Worm (Caenorhabditis elegans) whole organism, L4 larva: ENCODE measurements around the gene srw-87.

Experiments used
- F26F4.8 ChIP-seq: fragments of 200-800 bp; sonication (Bioruptor generic); conservative IDR thresholded peaks from 2 replicates; pipeline ENCODE4 v1.3.6; 2022; ENCODE audit warnings: missing genetic modification characterization, missing compliant biosample characterization
- F44E2.7 ChIP-seq: fragments of 200-800 bp; sonication (Bioruptor generic); IDR thresholded peaks from 2 replicates; pipeline ENCODE4 v2.1.2; 2022; ENCODE audit warnings: missing genetic modification characterization, missing compliant biosample characterization
- R02D3.7 ChIP-seq: fragments of 150-350 bp; sonication (generic microtip); optimal IDR thresholded peaks from 3 replicates; lab custom pipeline; 2014; ENCODE audit warnings: missing biosample characterization, missing genetic modification characterization
- Y105C5A.15 ChIP-seq: fragments of 200-800 bp; sonication (Bioruptor generic); IDR thresholded peaks from 2 replicates; pipeline ENCODE4 v1.3.6; 2022; ENCODE audit warnings: missing genetic modification characterization, missing compliant biosample characterization
- Y48G9A.11 ChIP-seq: fragments of 200-800 bp; sonication (Bioruptor generic); IDR thresholded peaks from 2 replicates; pipeline ENCODE4 v1.3.6; 2022; ENCODE audit warnings: missing genetic modification reagents, missing genetic modification characterization, missing compliant biosample characterization
- Y75B8A.6 ChIP-seq: fragments of 200-800 bp; sonication (Bioruptor generic); IDR thresholded peaks from 2 replicates; pipeline ENCODE4 v1.3.6; 2022; ENCODE audit warnings: missing genetic modification reagents, missing genetic modification characterization, missing compliant biosample characterization
- ZK546.5 ChIP-seq, 2 experiments: sonication (generic microtip); optimal IDR thresholded peaks; 2 replicates each; lab custom pipeline; 2017; ENCODE audit warnings: missing biosample characterization in 2 of 2, missing genetic modification characterization in 2 of 2
- aha-1 ChIP-seq: fragments of 150-350 bp; peaks from one replicate; lab custom pipeline; 2014; ENCODE audit warnings: missing biosample characterization, missing genetic modification characterization
- aly-2 ChIP-seq: sonication (generic microtip); optimal IDR thresholded peaks from 2 replicates; lab custom pipeline; 2018; ENCODE audit warnings: missing biosample characterization, missing genetic modification characterization
- ama-1 ChIP-seq: fragments of 150-350 bp; optimal IDR thresholded peaks from 2 replicates; lab custom pipeline; 2014; ENCODE audit warnings: inconsistent platforms, mixed read lengths
- arid-1 ChIP-seq: fragments of 200-800 bp; sonication (Bioruptor generic); conservative IDR thresholded peaks from 2 replicates; pipeline ENCODE4 v1.3.6; 2022; ENCODE audit warnings: missing genetic modification reagents, missing genetic modification characterization, missing compliant biosample characterization
- ceh-82 ChIP-seq: sonication (generic microtip); optimal IDR thresholded peaks from 2 replicates; lab custom pipeline; 2017; ENCODE audit warnings: missing biosample characterization, missing genetic modification characterization
- ctbp-1 ChIP-seq: fragments of 200-800 bp; sonication (Bioruptor generic); IDR thresholded peaks from 2 replicates; pipeline ENCODE4 v1.3.6; 2022; ENCODE audit warnings: missing genetic modification reagents, missing genetic modification characterization, missing compliant biosample characterization
- daf-16 ChIP-seq, 3 experiments: sonication (generic microtip); optimal IDR thresholded peaks; 2 replicates each; lab custom pipeline; 2016 to 2017; ENCODE audit warnings: missing genetic modification characterization in 3 of 3, missing genetic modification reagents in 3 of 3, mild to moderate bottlenecking in 2 of 3, missing compliant biosample characterization in 2 of 3, missing biosample characterization in 1 of 3, moderate library complexity in 1 of 3
- daf-19 ChIP-seq: fragments of 200-800 bp; sonication (Bioruptor generic); conservative IDR thresholded peaks from 2 replicates; pipeline ENCODE4 v1.3.6; 2022; ENCODE audit warnings: missing genetic modification characterization, missing compliant biosample characterization
- daf-8 ChIP-seq: fragments of 200-800 bp; sonication (Bioruptor generic); IDR thresholded peaks from 2 replicates; pipeline ENCODE4 v1.3.6; 2022; ENCODE audit warnings: missing genetic modification characterization, missing compliant biosample characterization
- dmd-8 ChIP-seq: fragments of 200-800 bp; sonication (Bioruptor generic); IDR thresholded peaks from 2 replicates; pipeline ENCODE4 v1.3.6; 2022; ENCODE audit warnings: missing genetic modification characterization, missing compliant biosample characterization
- dve-1 ChIP-seq: sonication (generic microtip); optimal IDR thresholded peaks from 2 replicates; lab custom pipeline; 2017; ENCODE audit warnings: antibody characterized with exemption, mild to moderate bottlenecking, missing genetic modification characterization, missing compliant biosample characterization; ENCODE audit not compliant: insufficient read depth
- egl-43 ChIP-seq: fragments of 200-800 bp; sonication (Bioruptor generic); IDR thresholded peaks from 2 replicates; pipeline ENCODE4 v1.3.6; 2022; ENCODE audit warnings: missing genetic modification reagents, missing genetic modification characterization, missing compliant biosample characterization
- fos-1 ChIP-seq: fragments of 150-350 bp; optimal IDR thresholded peaks from 2 replicates; lab custom pipeline; 2014; ENCODE audit warnings: missing biosample characterization, missing genetic modification characterization
- gei-8 ChIP-seq: fragments of 200-800 bp; sonication (Bioruptor generic); optimal IDR thresholded peaks from 2 replicates; lab custom pipeline; 2018; ENCODE audit warnings: mild to moderate bottlenecking, missing genetic modification characterization, missing compliant biosample characterization
- hlh-30 ChIP-seq: sonication (generic microtip); optimal IDR thresholded peaks from 2 replicates; lab custom pipeline; 2017; ENCODE audit warnings: antibody characterized with exemption, mild to moderate bottlenecking, missing genetic modification characterization, missing compliant biosample characterization; ENCODE audit not compliant: insufficient read depth
- jun-1 ChIP-seq: fragments of 150-350 bp; optimal IDR thresholded peaks from 2 replicates; lab custom pipeline; 2014; ENCODE audit warnings: missing biosample characterization, missing genetic modification reagents, missing genetic modification characterization
- lsy-2 ChIP-seq, 2 experiments: fragments of 150-350 bp in 1 of 2; sonication (generic microtip) in 1 of 2; optimal IDR thresholded peaks; 2 replicates each; lab custom pipeline; 2014 to 2017; ENCODE audit warnings: missing biosample characterization in 2 of 2, missing genetic modification characterization in 2 of 2
- madf-5 ChIP-seq, 2 experiments: fragments of 200-800 bp; sonication (Bioruptor generic); IDR thresholded peaks; 2 replicates each; pipeline ENCODE4 v1.3.6; 2022; ENCODE audit warnings: missing compliant biosample characterization in 2 of 2, missing genetic modification characterization in 2 of 2
- madf-9 ChIP-seq: fragments of 200-800 bp; sonication (Bioruptor generic); conservative IDR thresholded peaks from 2 replicates; pipeline ENCODE4 v1.3.6; 2022; ENCODE audit warnings: missing genetic modification reagents, missing genetic modification characterization, missing compliant biosample characterization
- mdl-1 ChIP-seq, 2 experiments: fragments of 150-350 bp in 1 of 2; sonication (generic microtip) in 1 of 2; optimal IDR thresholded peaks; 2 replicates each; lab custom pipeline; 2014 to 2017; ENCODE audit warnings: missing biosample characterization in 2 of 2, missing genetic modification characterization in 2 of 2
- mep-1 ChIP-seq: fragments of 150-350 bp; sonication (generic microtip); optimal IDR thresholded peaks from 3 replicates; lab custom pipeline; 2014; ENCODE audit warnings: missing biosample characterization, missing genetic modification characterization
- mes-2 ChIP-seq: sonication (generic microtip); optimal IDR thresholded peaks from 2 replicates; lab custom pipeline; 2016; ENCODE audit warnings: missing genotype, mild to moderate bottlenecking, missing genetic modification characterization, missing compliant biosample characterization; ENCODE audit not compliant: poor library complexity, severe bottlenecking
- mxl-3 ChIP-seq: fragments of 200-800 bp; sonication (Bioruptor generic); optimal IDR thresholded peaks from 2 replicates; lab custom pipeline; 2018; ENCODE audit warnings: mild to moderate bottlenecking, missing genetic modification characterization, missing compliant biosample characterization
- nhr-10 ChIP-seq: fragments of 150-350 bp; optimal IDR thresholded peaks from 2 replicates; lab custom pipeline; 2014; ENCODE audit warnings: missing biosample characterization, missing genetic modification characterization
- nhr-102 ChIP-seq: sonication (generic microtip); optimal IDR thresholded peaks from 2 replicates; lab custom pipeline; 2016; ENCODE audit warnings: mild to moderate bottlenecking, missing genetic modification characterization, moderate library complexity, missing compliant biosample characterization
- nhr-11 ChIP-seq: fragments of 150-350 bp; optimal IDR thresholded peaks from 2 replicates; lab custom pipeline; 2014; ENCODE audit warnings: missing biosample characterization, missing genetic modification characterization
- nhr-25 ChIP-seq: sonication (generic microtip); optimal IDR thresholded peaks from 2 replicates; lab custom pipeline; 2017; ENCODE audit warnings: missing genetic modification characterization, mild to moderate bottlenecking, missing compliant biosample characterization, antibody characterized with exemption, moderate library complexity, borderline replicate concordance; ENCODE audit not compliant: insufficient read depth
- nhr-28 ChIP-seq: fragments of 150-350 bp; optimal IDR thresholded peaks from 2 replicates; lab custom pipeline; 2014; ENCODE audit warnings: missing biosample characterization, missing genetic modification characterization
- nhr-48 ChIP-seq: sonication (generic microtip); optimal IDR thresholded peaks from 2 replicates; lab custom pipeline; 2016; ENCODE audit warnings: mild to moderate bottlenecking, missing genetic modification characterization, missing compliant biosample characterization
- nhr-6 ChIP-seq: fragments of 150-350 bp; optimal IDR thresholded peaks from 2 replicates; lab custom pipeline; 2014; ENCODE audit warnings: missing biosample characterization, missing genetic modification characterization
- pqm-1 ChIP-seq: sonication (generic microtip); optimal IDR thresholded peaks from 2 replicates; lab custom pipeline; 2017; ENCODE audit warnings: missing biosample characterization, missing genetic modification characterization
- set-16 ChIP-seq: fragments of 200-800 bp; sonication (Bioruptor generic); IDR thresholded peaks from 2 replicates; pipeline ENCODE4 v1.3.6; 2022; ENCODE audit warnings: missing genetic modification reagents, missing genetic modification characterization, missing compliant biosample characterization
- tra-1 ChIP-seq: fragments of 200-800 bp; sonication (Bioruptor generic); IDR thresholded peaks from 2 replicates; pipeline ENCODE4 v1.3.6; 2022; ENCODE audit warnings: missing genetic modification reagents, missing genetic modification characterization, missing compliant biosample characterization
- unc-62 ChIP-seq, 3 experiments: fragments of 150-350 bp in 1 of 3; sonication (generic microtip); optimal IDR thresholded peaks in 2 of 3; peaks in 1 of 3; 1 replicate in 1 of 3; 2 replicates in 2 of 3; lab custom pipeline; 2014 to 2017; ENCODE audit warnings: missing biosample characterization in 3 of 3, missing genetic modification characterization in 3 of 3, missing genetic modification reagents in 3 of 3, missing genotype in 1 of 3
- vab-7 ChIP-seq: fragments of 200-800 bp; sonication (Bioruptor generic); IDR thresholded peaks from 2 replicates; pipeline ENCODE4 v1.3.6; 2022; ENCODE audit warnings: missing genetic modification reagents, missing genetic modification characterization, missing compliant biosample characterization

The srw-87 gene

DNA sequence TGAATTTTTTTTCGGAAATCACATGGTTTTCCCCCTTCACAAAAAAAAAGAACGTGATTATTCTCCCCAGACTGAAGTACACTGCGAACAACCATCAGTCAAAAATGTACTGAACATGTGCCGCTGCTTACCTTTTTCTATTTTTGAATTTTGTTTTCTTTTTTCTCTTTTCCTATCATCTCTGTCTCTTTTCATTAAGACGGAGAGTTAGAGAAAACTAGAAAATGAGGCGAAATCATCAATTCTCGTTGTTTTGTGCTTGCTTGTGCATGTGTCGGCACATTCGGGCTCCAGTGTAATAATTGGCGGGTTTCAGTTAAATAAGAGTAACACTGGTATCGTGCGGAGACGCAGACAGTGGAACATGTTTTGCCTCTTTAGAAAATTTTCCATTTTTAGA, 15.9 kb downstream of the srw-87 start (continued):
- no peak for TF ChIP-seq nhr-25 (tag; lab: Kevin White, UChicago)
- no peak for TF ChIP-seq set-16 (GFP tag; lab: Robert Waterston, UW)
- TF ChIP-seq ceh-82 = no peak
- peak; percentile 16 for TF ChIP-seq nhr-102
- no peak for TF ChIP-seq F44E2.7 (GFP tag; lab: Robert Waterston, UW)
- 0 out of 2 replicates have a peak, but pooled peaks have one; percentile 32 for TF ChIP-seq ctbp-1 (GFP tag; lab: Robert Waterston, UW)
- TF ChIP-seq madf-9 (GFP tag; lab: Robert Waterston, UW) = no peak
- TF ChIP-seq nhr-10 (tag; lab: Kevin White, UChicago) = no peak
- TF ChIP-seq ama-1 = no peak
- TF ChIP-seq Y105C5A.15 (GFP tag; lab: Robert Waterston, UW) = no peak
- TF ChIP-seq aha-1 (tag; lab: Kevin White, UChicago) = no peak
- TF ChIP-seq dve-1 (tag; lab: Kevin White, UChicago) = peak; percentile 59
- peak; percentile 75 for TF ChIP-seq nhr-11 (tag; lab: Kevin White, UChicago)
- TF ChIP-seq gei-8 (GFP tag; lab: Kevin White, UChicago) = no peak
- no peak for TF ChIP-seq fos-1 (tag; lab: Kevin White, UChicago)
- no peak for TF ChIP-seq F26F4.8 (GFP tag; lab: Robert Waterston, UW)
- no peak for TF ChIP-seq vab-7 (GFP tag; lab: Robert Waterston, UW)
- TF ChIP-seq pqm-1 (tag; lab: Kevin White, UChicago) = no peak
- TF ChIP-seq mdl-1 (tag; optimal IDR thresholded peaks at IDR 0.05; lab: Kevin White, UChicago) = peak in 1 of 2 experiments; percentile 76
- TF ChIP-seq madf-5 (GFP tag; IDR thresholded peaks at IDR 0.05; lab: Robert Waterston, UW) = no peak
- peak; percentile 16 for TF ChIP-seq mes-2
- TF ChIP-seq nhr-48 (tag; lab: Kevin White, UChicago) = peak; percentile 42
- TF ChIP-seq aly-2 (tag; lab: Kevin White, UChicago) = no peak
- TF ChIP-seq dmd-8 (GFP tag; lab: Robert Waterston, UW) = no peak
- TF ChIP-seq ZK546.5 (tag; optimal IDR thresholded peaks at IDR 0.05; lab: Kevin White, UChicago) = no peak
- TF ChIP-seq unc-62 (GFP tag; optimal IDR thresholded peaks at IDR 0.05 in 1 of 2; lab: Kevin White, UChicago) = peak in 1 of 2 experiments; percentile 42
- TF ChIP-seq unc-62 (tag; optimal IDR thresholded peaks at IDR 0.05; lab: Kevin White, UChicago) = no peak
- no peak for TF ChIP-seq tra-1 (GFP tag; lab: Robert Waterston, UW)
- TF ChIP-seq egl-43 (GFP tag; lab: Robert Waterston, UW) = no peak
- TF ChIP-seq, all 104 proteins: peak for 20

DNA sequence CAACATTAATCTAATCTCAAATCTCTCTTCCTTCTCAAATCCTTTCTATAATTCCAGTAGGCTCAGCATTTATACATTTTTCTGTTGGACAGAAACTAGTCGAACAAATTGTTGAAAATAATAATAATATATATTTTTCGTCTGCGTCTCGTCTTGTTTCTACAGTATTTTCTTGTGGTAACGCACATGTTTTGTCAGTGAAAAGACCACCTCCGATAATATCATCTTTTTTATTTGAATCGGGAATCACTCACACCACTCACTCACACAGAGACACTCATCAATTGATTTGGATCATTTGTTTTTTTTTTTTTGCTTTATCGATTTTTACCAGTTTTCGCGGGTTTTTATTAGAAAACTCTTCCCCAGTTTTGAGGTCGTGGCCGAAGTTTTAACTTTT, 18.2 kb downstream of the srw-87 start:
- TF ChIP-seq daf-16 (GFP tag; optimal IDR thresholded peaks at IDR 0.05; lab: Kevin White, UChicago) = no peak
- peak; percentile 12 for TF ChIP-seq daf-16 (tag; optimal IDR thresholded peaks at IDR 0.05; lab: Kevin White, UChicago)
- no peak for TF ChIP-seq R02D3.7
- peak; percentile 46 for TF ChIP-seq hlh-30 (tag; lab: Kevin White, UChicago)
- no peak for TF ChIP-seq jun-1
- no peak for TF ChIP-seq ctbp-1 (GFP tag; lab: Robert Waterston, UW)
- TF ChIP-seq daf-19 (GFP tag; lab: Robert Waterston, UW) = no peak
- peak; percentile 47 for TF ChIP-seq mxl-3
- no peak for TF ChIP-seq arid-1
- no peak for TF ChIP-seq daf-8 (GFP tag; lab: Robert Waterston, UW)
- TF ChIP-seq nhr-48 (tag; lab: Kevin White, UChicago) = no peak
- no peak for TF ChIP-seq Y75B8A.6 (GFP tag; lab: Robert Waterston, UW)
- peak; percentile 0 for TF ChIP-seq mep-1 (tag; lab: Kevin White, UChicago)
- TF ChIP-seq mdl-1 (tag; optimal IDR thresholded peaks at IDR 0.05; lab: Kevin White, UChicago) = peak in 1 of 2 experiments; percentile 51
- peak; percentile 14 for TF ChIP-seq nhr-28 (tag; lab: Kevin White, UChicago)
- TF ChIP-seq madf-5 (GFP tag; IDR thresholded peaks at IDR 0.05; lab: Robert Waterston, UW) = no peak
- no peak for TF ChIP-seq pqm-1 (tag; lab: Kevin White, UChicago)
- TF ChIP-seq Y48G9A.11 (GFP tag; lab: Robert Waterston, UW) = no peak
- TF ChIP-seq nhr-6 (tag; lab: Kevin White, UChicago) = no peak
- TF ChIP-seq dve-1 (tag; lab: Kevin White, UChicago) = peak; percentile 28
- TF ChIP-seq lsy-2 (tag; optimal IDR thresholded peaks at IDR 0.05; lab: Kevin White, UChicago) = peak in 1 of 2 experiments; percentile 31
